Worm (Caenorhabditis elegans) whole organism, L2 larva: ENCODE measurements around the gene coa-4.

ENCODE experiments used
- C34F6.9 ChIP-seq: fragments of 150-350 bp; optimal IDR thresholded peaks from 2 replicates; lab custom pipeline; 2014; ENCODE audit warnings: missing biosample characterization, missing genetic modification characterization
- F13H6.1 ChIP-seq: sonication (generic microtip); optimal IDR thresholded peaks from 2 replicates; lab custom pipeline; 2016; ENCODE audit warnings: missing genetic modification characterization, missing compliant biosample characterization
- Y55F3AM.14 ChIP-seq: fragments of 200-800 bp; sonication (Bioruptor generic); optimal IDR thresholded peaks from 2 replicates; lab custom pipeline; 2018; ENCODE audit warnings: mild to moderate bottlenecking, missing genetic modification characterization, missing compliant biosample characterization
- blmp-1 ChIP-seq: sonication (generic microtip); optimal IDR thresholded peaks from 2 replicates; lab custom pipeline; 2017; ENCODE audit warnings: missing genetic modification characterization, mild to moderate bottlenecking, missing compliant biosample characterization, antibody characterized with exemption, moderate library complexity; ENCODE audit not compliant: insufficient read depth
- ceh-82 ChIP-seq: fragments of 150-350 bp; optimal IDR thresholded peaks from 2 replicates; lab custom pipeline; 2014; ENCODE audit warnings: missing biosample characterization, missing genetic modification characterization
- crh-2 ChIP-seq: sonication (generic microtip); optimal IDR thresholded peaks from 2 replicates; lab custom pipeline; 2017; ENCODE audit warnings: missing biosample characterization, missing genetic modification characterization
- dmd-4 ChIP-seq: sonication (generic microtip); optimal IDR thresholded peaks from 2 replicates; lab custom pipeline; 2017; ENCODE audit warnings: missing biosample characterization, missing genetic modification characterization
- elt-3 ChIP-seq: sonication (generic microtip); optimal IDR thresholded peaks from 2 replicates; lab custom pipeline; 2017; ENCODE audit warnings: missing biosample characterization, missing genetic modification characterization
- fos-1 ChIP-seq: fragments of 150-350 bp; optimal IDR thresholded peaks from 2 replicates; lab custom pipeline; 2014; ENCODE audit warnings: missing biosample characterization, missing genetic modification characterization
- gmeb-1 ChIP-seq: fragments of 150-350 bp; optimal IDR thresholded peaks from 2 replicates; lab custom pipeline; 2014; ENCODE audit warnings: missing biosample characterization, missing genetic modification characterization
- lin-13 ChIP-seq: fragments of 150-350 bp; optimal IDR thresholded peaks from 2 replicates; lab custom pipeline; 2014; ENCODE audit warnings: missing biosample characterization, missing genetic modification reagents, missing genetic modification characterization
- lsy-2 ChIP-seq, 2 experiments: fragments of 150-350 bp in 1 of 2; sonication (generic microtip) in 1 of 2; optimal IDR thresholded peaks; 2 replicates each; lab custom pipeline; 2014 to 2017; ENCODE audit warnings: missing biosample characterization in 2 of 2, missing genetic modification characterization in 2 of 2
- mab-5 ChIP-seq: fragments of 150-350 bp; optimal IDR thresholded peaks from 2 replicates; lab custom pipeline; 2014; ENCODE audit warnings: missing biosample characterization, missing genetic modification characterization
- mbf-1 ChIP-seq: sonication (generic microtip); optimal IDR thresholded peaks from 2 replicates; lab custom pipeline; 2017; ENCODE audit warnings: missing biosample characterization, missing genetic modification characterization
- nhr-10 ChIP-seq: sonication (generic microtip); optimal IDR thresholded peaks from 2 replicates; lab custom pipeline; 2017; ENCODE audit warnings: missing biosample characterization, missing genetic modification characterization
- nhr-12 ChIP-seq: fragments of 150-350 bp; optimal IDR thresholded peaks from 2 replicates; lab custom pipeline; 2014; ENCODE audit warnings: missing biosample characterization, missing genetic modification characterization
- nhr-129 ChIP-seq: fragments of 150-350 bp; optimal IDR thresholded peaks from 2 replicates; lab custom pipeline; 2014; ENCODE audit warnings: missing biosample characterization, missing genetic modification characterization
- nhr-21 ChIP-seq: fragments of 150-350 bp; optimal IDR thresholded peaks from 2 replicates; lab custom pipeline; 2014; ENCODE audit warnings: missing biosample characterization, missing genetic modification characterization
- nhr-23 ChIP-seq: fragments of 150-350 bp; optimal IDR thresholded peaks from 2 replicates; lab custom pipeline; 2014; ENCODE audit warnings: missing biosample characterization, missing genetic modification reagents, missing genetic modification characterization
- nhr-25 ChIP-seq: fragments of 150-350 bp; sonication (generic microtip); optimal IDR thresholded peaks from 3 replicates; lab custom pipeline; 2014; ENCODE audit warnings: missing biosample characterization, missing genetic modification characterization
- nhr-6 ChIP-seq: fragments of 150-350 bp; optimal IDR thresholded peaks from 2 replicates; lab custom pipeline; 2014; ENCODE audit warnings: missing biosample characterization, missing genetic modification characterization
- nhr-77 ChIP-seq: fragments of 150-350 bp; optimal IDR thresholded peaks from 2 replicates; lab custom pipeline; 2014; ENCODE audit warnings: missing biosample characterization, missing genetic modification characterization
- peb-1 ChIP-seq: fragments of 150-350 bp; optimal IDR thresholded peaks from 2 replicates; lab custom pipeline; 2014; ENCODE audit warnings: missing biosample characterization, missing genetic modification characterization
- sem-4 ChIP-seq: fragments of 150-350 bp; optimal IDR thresholded peaks from 2 replicates; lab custom pipeline; 2014; ENCODE audit warnings: missing biosample characterization, missing genetic modification reagents, missing genetic modification characterization
- skn-1 ChIP-seq: sonication (generic microtip); optimal IDR thresholded peaks from 2 replicates; lab custom pipeline; 2017; ENCODE audit warnings: missing biosample characterization, missing genetic modification characterization
- sma-3 ChIP-seq: sonication (generic microtip); optimal IDR thresholded peaks from 2 replicates; lab custom pipeline; 2016; ENCODE audit warnings: missing genetic modification reagents, missing genetic modification characterization, missing compliant biosample characterization
- sma-9 ChIP-seq, 2 experiments: fragments of 150-350 bp in 1 of 2; sonication (generic microtip) in 1 of 2; optimal IDR thresholded peaks; 2 replicates each; lab custom pipeline; 2014 to 2016; ENCODE audit warnings: missing genetic modification characterization in 2 of 2, mild to moderate bottlenecking in 1 of 2, missing biosample characterization in 1 of 2, missing compliant biosample characterization in 1 of 2, missing genetic modification reagents in 1 of 2, moderate library complexity in 1 of 2
- unc-55 ChIP-seq: fragments of 150-350 bp; sonication (generic microtip); optimal IDR thresholded peaks from 3 replicates; lab custom pipeline; 2014; ENCODE audit warnings: missing biosample characterization, missing genetic modification reagents, missing genetic modification characterization
- unc-62 ChIP-seq: fragments of 150-350 bp; optimal IDR thresholded peaks from 2 replicates; lab custom pipeline; 2014; ENCODE audit warnings: missing biosample characterization, missing genetic modification reagents, missing genetic modification characterization
- zag-1 ChIP-seq: fragments of 150-350 bp; optimal IDR thresholded peaks from 2 replicates; lab custom pipeline; 2014; ENCODE audit warnings: missing biosample characterization, missing genetic modification characterization
- ztf-4 ChIP-seq: fragments of 150-350 bp; optimal IDR thresholded peaks from 2 replicates; lab custom pipeline; 2014; ENCODE audit warnings: missing biosample characterization, missing genetic modification characterization

Gene coa-4

ce11 chrIV:9335552-9336251, at the start of gene coa-4, which contains the start of gene T20D3.14:
TSS of gene coa-4 (minus strand) at chrIV:9335602.
TSS of gene T20D3.14 (minus strand) at chrIV:9335909.
- peak; percentile 25 for TF ChIP-seq sem-4 (tag; lab: Kevin White, UChicago)
- peak; percentile 59 for TF ChIP-seq nhr-129 (tag; lab: Kevin White, UChicago)
- TF ChIP-seq F13H6.1, result peak; percentile 28
- peak; percentile 23 for TF ChIP-seq nhr-25 (tag; lab: Kevin White, UChicago)
- peak; percentile 66 for TF ChIP-seq crh-2 (tag; lab: Kevin White, UChicago)
- peak in 1 of 2 experiments; percentile 69 for TF ChIP-seq lsy-2 (tag; optimal IDR thresholded peaks at IDR 0.05; lab: Kevin White, UChicago)
- peak; percentile 19 for TF ChIP-seq sma-3
- TF ChIP-seq gmeb-1 (tag; lab: Kevin White, UChicago), result peak; percentile 40
- TF ChIP-seq ztf-4 (tag; lab: Kevin White, UChicago), result no peak
- TF ChIP-seq lin-13 (GFP tag; lab: Kevin White, UChicago), result peak; percentile 23
- peak; percentile 56 for TF ChIP-seq C34F6.9 (tag; lab: Kevin White, UChicago)
- peak; percentile 39 for TF ChIP-seq unc-55 (GFP tag; lab: Kevin White, UChicago)
- peak; percentile 63 for TF ChIP-seq fos-1
- no peak for TF ChIP-seq ceh-82 (tag; lab: Kevin White, UChicago)
- no peak for TF ChIP-seq unc-62 (GFP tag; lab: Kevin White, UChicago)
- no peak for TF ChIP-seq mbf-1 (tag; lab: Kevin White, UChicago)
- no peak for TF ChIP-seq elt-3
- TF ChIP-seq, all 48 proteins: peak for 12

- TF ChIP-seq peb-1 (tag; lab: Kevin White, UChicago), result no peak
- no peak for TF ChIP-seq zag-1 (tag; lab: Kevin White, UChicago)
- no peak for TF ChIP-seq elt-3
- no peak for TF ChIP-seq mab-5 (tag; lab: Kevin White, UChicago)
- TF ChIP-seq blmp-1 (tag; lab: Kevin White, UChicago), result no peak
- TF ChIP-seq nhr-23 (tag; lab: Kevin White, UChicago), result no peak
These were observed 49.4 kb upstream of the coa-4 start, which contains the start of gene C10C5.7 for ce11 chrIV:9384826-9385225. TSS of gene C10C5.7 (plus strand) at chrIV:9385126.

ce11 chrIV:9381136-9381535, 45.7 kb upstream of the coa-4 start, which contains the start of gene C10C5.5:
TSS of gene C10C5.5 (plus strand) at chrIV:9381436.
- TF ChIP-seq nhr-6 (no peak), peb-1 (tag; lab: Kevin White, UChicago) (no peak), crh-2 (tag; lab: Kevin White, UChicago) (no peak), nhr-10 (no peak), dmd-4 (tag; lab: Kevin White, UChicago) (no peak)

ce11 chrIV:9378272-9378671, 42.9 kb upstream of the coa-4 start, which contains the start of gene C10C5.4:
TSS of gene C10C5.4 (plus strand) at chrIV:9378552.
- TF ChIP-seq nhr-129 (tag; lab: Kevin White, UChicago) (no peak), nhr-77 (tag; lab: Kevin White, UChicago) (no peak), C34F6.9 (tag; lab: Kevin White, UChicago) (no peak), Y55F3AM.14 (GFP tag; lab: Kevin White, UChicago) (no peak), sma-9 (GFP tag; optimal IDR thresholded peaks at IDR 0.05; lab: Kevin White, UChicago) (no peak), sma-9 (tag; optimal IDR thresholded peaks at IDR 0.05; lab: Kevin White, UChicago) (no peak), F13H6.1 (no peak)

- TF ChIP-seq nhr-21 (tag; lab: Kevin White, UChicago), result peak; percentile 34
- peak; percentile 64 for TF ChIP-seq nhr-25 (tag; lab: Kevin White, UChicago)
- TF ChIP-seq sma-3, result no peak
- TF ChIP-seq sma-9 (GFP tag; optimal IDR thresholded peaks at IDR 0.05; lab: Kevin White, UChicago), result peak; percentile 66
- no peak for TF ChIP-seq sma-9 (tag; optimal IDR thresholded peaks at IDR 0.05; lab: Kevin White, UChicago)
- peak; percentile 6 for TF ChIP-seq blmp-1 (tag; lab: Kevin White, UChicago)
- TF ChIP-seq fos-1, result no peak
- TF ChIP-seq nhr-12 (tag; lab: Kevin White, UChicago), result no peak
- TF ChIP-seq unc-62 (GFP tag; lab: Kevin White, UChicago), result no peak
- TF ChIP-seq skn-1 (tag; lab: Kevin White, UChicago), result no peak
These were observed 41.1 kb upstream of the coa-4 start for ce11 chrIV:9376550-9376949.
